Fruit fly (Drosophila melanogaster) whole organism, embryonic: Measurements from ENCODE around the gene CG7272.

Experiments used
- Atf-2 ChIP-seq: fragments of 200-800 bp; sonication (Bioruptor generic); optimal IDR thresholded peaks from 2 replicates; lab custom pipeline; 2016; ENCODE audit warnings: missing biosample characterization, missing genetic modification characterization
- CG8944 ChIP-seq: fragments of 200-800 bp; sonication (Bioruptor generic); optimal IDR thresholded peaks from 3 replicates; lab custom pipeline; 2016; ENCODE audit warnings: missing biosample characterization, missing genetic modification characterization
- Dip3 ChIP-seq: fragments of 200-800 bp; sonication (Bioruptor generic); optimal IDR thresholded peaks from 3 replicates; lab custom pipeline; 2016; ENCODE audit warnings: missing biosample characterization, missing genetic modification characterization
- bowl ChIP-seq: fragments of 200-800 bp; sonication (Bioruptor generic); IDR thresholded peaks from 2 replicates; pipeline ENCODE4 v1.3.6; 2022; ENCODE audit warnings: missing biosample characterization, missing genetic modification characterization

DNA sequence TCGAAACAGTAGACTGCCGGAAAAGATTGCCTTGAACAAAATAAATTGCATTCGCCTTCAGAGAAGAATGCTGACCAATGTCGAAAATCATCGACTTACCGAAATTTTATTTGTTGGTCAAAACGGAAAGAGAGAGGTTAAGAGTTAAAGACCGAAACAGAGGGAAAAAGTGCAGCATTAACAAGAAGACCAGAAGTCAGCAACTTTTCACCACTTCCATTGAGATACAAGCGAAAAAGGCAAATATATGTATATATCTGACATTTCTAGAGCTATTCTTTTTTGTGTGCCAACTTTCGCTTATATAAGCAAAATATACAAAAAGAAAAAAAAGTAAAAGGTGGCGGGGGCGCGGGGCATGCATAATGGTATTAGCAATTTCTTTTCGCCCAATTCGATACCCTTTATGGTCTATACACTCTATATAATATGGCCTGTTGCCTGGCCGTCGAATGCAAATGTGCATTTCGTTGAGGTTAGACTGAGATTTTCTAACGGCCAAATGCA is 39.2 kb downstream of the CG7272 start:
- TF ChIP-seq Atf-2 (GFP tag; lab: Kevin White, UChicago) (no peak), bowl (no peak), Dip3 (no peak), CG8944 (GFP tag; lab: Kevin White, UChicago) (no peak)
